Worm (Caenorhabditis elegans) whole organism, L2 larva: ENCODE measurements around the gene zig-10.
A peak's percentile ranks its signal among the peaks of the same experiment; 100 is the strongest.

Experiments
- C34F6.9 ChIP-seq: fragments of 150-350 bp; optimal IDR thresholded peaks from 2 replicates; lab custom pipeline; 2014; ENCODE audit warnings: missing biosample characterization, missing genetic modification characterization
- F13H6.1 ChIP-seq: sonication (generic microtip); optimal IDR thresholded peaks from 2 replicates; lab custom pipeline; 2016; ENCODE audit warnings: missing genetic modification characterization, missing compliant biosample characterization
- R02D3.7 ChIP-seq: fragments of 150-350 bp; optimal IDR thresholded peaks from 2 replicates; lab custom pipeline; 2014; ENCODE audit warnings: missing biosample characterization, missing genetic modification characterization
- Y55F3AM.14 ChIP-seq: fragments of 200-800 bp; sonication (Bioruptor generic); optimal IDR thresholded peaks from 2 replicates; lab custom pipeline; 2018; ENCODE audit warnings: mild to moderate bottlenecking, missing genetic modification characterization, missing compliant biosample characterization
- alr-1 ChIP-seq: fragments of 150-350 bp; optimal IDR thresholded peaks from 2 replicates; lab custom pipeline; 2014; ENCODE audit warnings: missing biosample characterization, missing genetic modification characterization
- aly-2 ChIP-seq: fragments of 150-350 bp; optimal IDR thresholded peaks from 2 replicates; lab custom pipeline; 2014; ENCODE audit warnings: missing biosample characterization, missing genetic modification characterization
- blmp-1 ChIP-seq: sonication (generic microtip); optimal IDR thresholded peaks from 2 replicates; lab custom pipeline; 2017; ENCODE audit warnings: missing genetic modification characterization, mild to moderate bottlenecking, missing compliant biosample characterization, antibody characterized with exemption, moderate library complexity; ENCODE audit not compliant: insufficient read depth
- ceh-16 ChIP-seq: fragments of 150-350 bp; optimal IDR thresholded peaks from 2 replicates; lab custom pipeline; 2014; ENCODE audit warnings: missing biosample characterization, missing genetic modification characterization
- ceh-82 ChIP-seq: fragments of 150-350 bp; optimal IDR thresholded peaks from 2 replicates; lab custom pipeline; 2014; ENCODE audit warnings: missing biosample characterization, missing genetic modification characterization
- crh-2 ChIP-seq: sonication (generic microtip); optimal IDR thresholded peaks from 2 replicates; lab custom pipeline; 2017; ENCODE audit warnings: missing biosample characterization, missing genetic modification characterization
- dmd-4 ChIP-seq: sonication (generic microtip); optimal IDR thresholded peaks from 2 replicates; lab custom pipeline; 2017; ENCODE audit warnings: missing biosample characterization, missing genetic modification characterization
- egl-27 ChIP-seq: sonication (generic microtip); optimal IDR thresholded peaks from 3 replicates; lab custom pipeline; 2017; ENCODE audit warnings: missing biosample characterization, missing genetic modification reagents, missing genetic modification characterization
- elt-1 ChIP-seq: fragments of 150-350 bp; optimal IDR thresholded peaks from 2 replicates; lab custom pipeline; 2014; ENCODE audit warnings: missing biosample characterization, missing genetic modification characterization
- elt-3 ChIP-seq: sonication (generic microtip); optimal IDR thresholded peaks from 2 replicates; lab custom pipeline; 2017; ENCODE audit warnings: missing biosample characterization, missing genetic modification characterization
- fos-1 ChIP-seq: fragments of 150-350 bp; optimal IDR thresholded peaks from 2 replicates; lab custom pipeline; 2014; ENCODE audit warnings: missing biosample characterization, missing genetic modification characterization
- gmeb-1 ChIP-seq: fragments of 150-350 bp; optimal IDR thresholded peaks from 2 replicates; lab custom pipeline; 2014; ENCODE audit warnings: missing biosample characterization, missing genetic modification characterization
- lin-11 ChIP-seq: fragments of 150-350 bp; sonication (generic microtip); optimal IDR thresholded peaks from 2 replicates; lab custom pipeline; 2014; ENCODE audit warnings: missing biosample characterization, missing genetic modification characterization, inconsistent platforms, mixed read lengths
- lin-13 ChIP-seq: fragments of 150-350 bp; optimal IDR thresholded peaks from 2 replicates; lab custom pipeline; 2014; ENCODE audit warnings: missing biosample characterization, missing genetic modification reagents, missing genetic modification characterization
- lin-39 ChIP-seq: fragments of 150-350 bp; optimal IDR thresholded peaks from 2 replicates; lab custom pipeline; 2014; ENCODE audit warnings: missing biosample characterization, missing genetic modification reagents, missing genetic modification characterization
- lsy-2 ChIP-seq, 2 experiments: fragments of 150-350 bp in 1 of 2; sonication (generic microtip) in 1 of 2; optimal IDR thresholded peaks; 2 replicates each; lab custom pipeline; 2014 to 2017; ENCODE audit warnings: missing biosample characterization in 2 of 2, missing genetic modification characterization in 2 of 2
- mab-5 ChIP-seq: fragments of 150-350 bp; optimal IDR thresholded peaks from 2 replicates; lab custom pipeline; 2014; ENCODE audit warnings: missing biosample characterization, missing genetic modification characterization
- mbf-1 ChIP-seq: sonication (generic microtip); optimal IDR thresholded peaks from 2 replicates; lab custom pipeline; 2017; ENCODE audit warnings: missing biosample characterization, missing genetic modification characterization
- mdl-1 ChIP-seq, 2 experiments: fragments of 150-350 bp in 1 of 2; sonication (generic microtip) in 1 of 2; optimal IDR thresholded peaks; 2 replicates each; lab custom pipeline; 2017; ENCODE audit warnings: missing biosample characterization in 2 of 2, missing genetic modification characterization in 2 of 2
- nhr-11 ChIP-seq: fragments of 150-350 bp; optimal IDR thresholded peaks from 2 replicates; lab custom pipeline; 2014; ENCODE audit warnings: missing biosample characterization, missing genetic modification characterization
- nhr-12 ChIP-seq: fragments of 150-350 bp; optimal IDR thresholded peaks from 2 replicates; lab custom pipeline; 2014; ENCODE audit warnings: missing biosample characterization, missing genetic modification characterization
- nhr-129 ChIP-seq: fragments of 150-350 bp; optimal IDR thresholded peaks from 2 replicates; lab custom pipeline; 2014; ENCODE audit warnings: missing biosample characterization, missing genetic modification characterization
- nhr-21 ChIP-seq: fragments of 150-350 bp; optimal IDR thresholded peaks from 2 replicates; lab custom pipeline; 2014; ENCODE audit warnings: missing biosample characterization, missing genetic modification characterization
- nhr-23 ChIP-seq: fragments of 150-350 bp; optimal IDR thresholded peaks from 2 replicates; lab custom pipeline; 2014; ENCODE audit warnings: missing biosample characterization, missing genetic modification reagents, missing genetic modification characterization
- nhr-237 ChIP-seq: fragments of 150-350 bp; optimal IDR thresholded peaks from 2 replicates; lab custom pipeline; 2014; ENCODE audit warnings: missing biosample characterization, missing genetic modification characterization
- nhr-25 ChIP-seq: fragments of 150-350 bp; sonication (generic microtip); optimal IDR thresholded peaks from 3 replicates; lab custom pipeline; 2014; ENCODE audit warnings: missing biosample characterization, missing genetic modification characterization
- nhr-6 ChIP-seq: fragments of 150-350 bp; optimal IDR thresholded peaks from 2 replicates; lab custom pipeline; 2014; ENCODE audit warnings: missing biosample characterization, missing genetic modification characterization
- nhr-77 ChIP-seq: fragments of 150-350 bp; optimal IDR thresholded peaks from 2 replicates; lab custom pipeline; 2014; ENCODE audit warnings: missing biosample characterization, missing genetic modification characterization
- peb-1 ChIP-seq: fragments of 150-350 bp; optimal IDR thresholded peaks from 2 replicates; lab custom pipeline; 2014; ENCODE audit warnings: missing biosample characterization, missing genetic modification characterization
- sem-4 ChIP-seq: fragments of 150-350 bp; optimal IDR thresholded peaks from 2 replicates; lab custom pipeline; 2014; ENCODE audit warnings: missing biosample characterization, missing genetic modification reagents, missing genetic modification characterization
- skn-1 ChIP-seq: sonication (generic microtip); optimal IDR thresholded peaks from 2 replicates; lab custom pipeline; 2017; ENCODE audit warnings: missing biosample characterization, missing genetic modification characterization
- sma-3 ChIP-seq: sonication (generic microtip); optimal IDR thresholded peaks from 2 replicates; lab custom pipeline; 2016; ENCODE audit warnings: missing genetic modification reagents, missing genetic modification characterization, missing compliant biosample characterization
- sma-9 ChIP-seq, 2 experiments: fragments of 150-350 bp in 1 of 2; sonication (generic microtip) in 1 of 2; optimal IDR thresholded peaks; 2 replicates each; lab custom pipeline; 2014 to 2016; ENCODE audit warnings: missing genetic modification characterization in 2 of 2, mild to moderate bottlenecking in 1 of 2, missing biosample characterization in 1 of 2, missing compliant biosample characterization in 1 of 2, missing genetic modification reagents in 1 of 2, moderate library complexity in 1 of 2
- snpc-4 ChIP-seq: fragments of 150-350 bp; optimal IDR thresholded peaks from 2 replicates; lab custom pipeline; 2014; ENCODE audit warnings: missing biosample characterization, missing genetic modification characterization
- unc-39 ChIP-seq: fragments of 150-350 bp; optimal IDR thresholded peaks from 2 replicates; lab custom pipeline; 2014; ENCODE audit warnings: missing biosample characterization, missing genetic modification characterization
- unc-55 ChIP-seq: fragments of 150-350 bp; sonication (generic microtip); optimal IDR thresholded peaks from 3 replicates; lab custom pipeline; 2014; ENCODE audit warnings: missing biosample characterization, missing genetic modification reagents, missing genetic modification characterization
- unc-62 ChIP-seq: fragments of 150-350 bp; optimal IDR thresholded peaks from 2 replicates; lab custom pipeline; 2014; ENCODE audit warnings: missing biosample characterization, missing genetic modification reagents, missing genetic modification characterization
- zag-1 ChIP-seq: fragments of 150-350 bp; optimal IDR thresholded peaks from 2 replicates; lab custom pipeline; 2014; ENCODE audit warnings: missing biosample characterization, missing genetic modification characterization
- ztf-11 ChIP-seq: sonication (generic microtip); optimal IDR thresholded peaks from 2 replicates; lab custom pipeline; 2017; ENCODE audit warnings: missing biosample characterization, missing genetic modification characterization
- ztf-4 ChIP-seq: fragments of 150-350 bp; optimal IDR thresholded peaks from 2 replicates; lab custom pipeline; 2014; ENCODE audit warnings: missing biosample characterization, missing genetic modification characterization

The zig-10 gene

ce11 chrII:6366696-6367095 is 31.8 kb upstream of the zig-10 start, which contains the start of gene ctsa-4.1:
ctsa-4.1 (plus strand) TSS chrII:6366996.
- TF ChIP-seq aly-2, result no peak
- TF ChIP-seq sem-4 (tag; lab: Kevin White, UChicago), result no peak
- TF ChIP-seq Y55F3AM.14 (GFP tag; lab: Kevin White, UChicago), result no peak
- TF ChIP-seq lin-13 (GFP tag; lab: Kevin White, UChicago), result no peak
- no peak for TF ChIP-seq mbf-1 (tag; lab: Kevin White, UChicago)
- no peak for TF ChIP-seq nhr-77 (tag; lab: Kevin White, UChicago)
- TF ChIP-seq snpc-4 (tag; lab: Kevin White, UChicago), result no peak
- no peak for TF ChIP-seq gmeb-1 (tag; lab: Kevin White, UChicago)

- peak; percentile 92 for TF ChIP-seq blmp-1 (tag; lab: Kevin White, UChicago)
- TF ChIP-seq zag-1 (tag; lab: Kevin White, UChicago), result peak; percentile 56
- peak; percentile 83 for TF ChIP-seq lin-11 (tag; lab: Kevin White, UChicago)
- TF ChIP-seq sma-9 (GFP tag; optimal IDR thresholded peaks at IDR 0.05; lab: Kevin White, UChicago), result peak; percentile 90
- TF ChIP-seq sma-9 (tag; optimal IDR thresholded peaks at IDR 0.05; lab: Kevin White, UChicago), result no peak
- TF ChIP-seq elt-1 (tag; lab: Kevin White, UChicago), result no peak
- no peak for TF ChIP-seq dmd-4 (tag; lab: Kevin White, UChicago)
- TF ChIP-seq nhr-129 (tag; lab: Kevin White, UChicago), result peak; percentile 89
- TF ChIP-seq unc-55, result peak; percentile 91
- peak; percentile 56 for TF ChIP-seq egl-27
- peak; percentile 81 for TF ChIP-seq nhr-21 (tag; lab: Kevin White, UChicago)
- TF ChIP-seq nhr-12, result no peak
- peak; percentile 71 for TF ChIP-seq mab-5 (tag; lab: Kevin White, UChicago)
- TF ChIP-seq fos-1 (tag; lab: Kevin White, UChicago), result peak; percentile 53
- TF ChIP-seq gmeb-1 (tag; lab: Kevin White, UChicago), result peak; percentile 77
- TF ChIP-seq lin-13 (GFP tag; lab: Kevin White, UChicago), result peak; percentile 77
- TF ChIP-seq skn-1 (tag; lab: Kevin White, UChicago), result no peak
- TF ChIP-seq nhr-237 (tag; lab: Kevin White, UChicago), result peak; percentile 40
- TF ChIP-seq nhr-25 (tag; lab: Kevin White, UChicago), result peak; percentile 79
- TF ChIP-seq mdl-1 (tag; optimal IDR thresholded peaks at IDR 0.05; lab: Kevin White, UChicago), result peak; percentile 91 to 94
- peak; percentile 88 for TF ChIP-seq crh-2 (tag; lab: Kevin White, UChicago)
- TF ChIP-seq ceh-82 (tag; lab: Kevin White, UChicago), result no peak
- TF ChIP-seq sem-4 (tag; lab: Kevin White, UChicago), result no peak
- peak; percentile 80 for TF ChIP-seq sma-3
- TF ChIP-seq F13H6.1, result peak; percentile 88
- peak; percentile 22 for TF ChIP-seq nhr-6 (tag; lab: Kevin White, UChicago)
- peak; percentile 66 for TF ChIP-seq snpc-4 (tag; lab: Kevin White, UChicago)
- TF ChIP-seq unc-39, result no peak
- no peak for TF ChIP-seq mbf-1 (tag; lab: Kevin White, UChicago)
- TF ChIP-seq ztf-11, result no peak
- peak; percentile 93 for TF ChIP-seq C34F6.9 (tag; lab: Kevin White, UChicago)
- no peak for TF ChIP-seq R02D3.7 (tag; lab: Kevin White, UChicago)
- peak; percentile 60 for TF ChIP-seq ztf-4 (tag; lab: Kevin White, UChicago)
- TF ChIP-seq alr-1 (tag; lab: Kevin White, UChicago), result no peak
- TF ChIP-seq lsy-2 (tag; optimal IDR thresholded peaks at IDR 0.05; lab: Kevin White, UChicago), result peak; percentile 66 to 88
- TF ChIP-seq lin-39 (tag; lab: Kevin White, UChicago), result no peak
- no peak for TF ChIP-seq nhr-11 (tag; lab: Kevin White, UChicago)
- no peak for TF ChIP-seq peb-1 (tag; lab: Kevin White, UChicago)
Measured at ce11 chrII:6370110-6370509, 28.4 kb upstream of the zig-10 start.

ce11 chrII:6371003-6371402 is 27.5 kb upstream of the zig-10 start, which contains the start of gene lin-23:
lin-23 (plus strand) TSS chrII:6371303.
- TF ChIP-seq ceh-16 (tag; lab: Kevin White, UChicago) (no peak), fos-1 (tag; lab: Kevin White, UChicago) (no peak), lsy-2 (tag; optimal IDR thresholded peaks at IDR 0.05; lab: Kevin White, UChicago) (no peak), elt-3 (tag; lab: Kevin White, UChicago) (no peak), nhr-77 (tag; lab: Kevin White, UChicago) (no peak), F13H6.1 (no peak), unc-62 (GFP tag; lab: Kevin White, UChicago) (no peak), mdl-1 (tag; optimal IDR thresholded peaks at IDR 0.05; lab: Kevin White, UChicago) (no peak), unc-55 (no peak), C34F6.9 (tag; lab: Kevin White, UChicago) (no peak), alr-1 (tag; lab: Kevin White, UChicago) (no peak), nhr-11 (tag; lab: Kevin White, UChicago) (no peak), nhr-23 (tag; lab: Kevin White, UChicago) (no peak), peb-1 (tag; lab: Kevin White, UChicago) (no peak)
